Worm (Caenorhabditis elegans): ENCODE results near the gene K08D10.10.

DNA sequence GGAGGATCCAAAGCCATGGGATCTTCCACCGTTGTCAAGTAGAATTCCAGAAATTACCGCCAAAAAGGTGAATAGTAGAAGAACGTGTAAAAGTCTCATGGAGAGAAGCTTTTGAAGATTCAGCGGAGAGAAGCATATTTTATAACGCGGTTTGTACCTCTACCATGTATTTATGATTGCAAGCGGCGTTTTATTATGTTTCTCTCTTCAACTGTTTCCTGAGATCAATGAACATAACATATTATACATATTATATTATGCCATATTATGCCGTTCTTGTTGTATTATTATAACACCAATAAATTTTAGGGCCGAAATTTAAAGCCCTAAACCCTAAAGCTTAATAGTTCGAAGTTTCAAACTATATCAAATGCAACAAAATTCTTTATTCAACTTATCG is 11.8 kb upstream of the K08D10.10 start, which contains the start of gene F49F1.18:
- TF ChIP-seq flt-1 (GFP tag; IDR thresholded peaks at IDR 0.05) (no peak), tbx-11 (GFP tag; IDR thresholded peaks at IDR 0.05) (no peak), ama-1 (optimal IDR thresholded peaks at IDR 0.05) (no peak), scrt-1 (GFP tag; IDR thresholded peaks at IDR 0.05) (no peak), tbx-37 (GFP tag; conservative IDR thresholded peaks at IDR 0.05) (no peak)

Data from whole organism, early embryonic.